Worm (Caenorhabditis elegans): ENCODE measurements around the gene glr-2.
A peak's percentile ranks its signal among the peaks of the same experiment; 100 is the strongest.

glr-2 gene

ce11 chrIII:7122860-7123259, 21.9 kb downstream of the glr-2 start, which contains the start of the genes B0280.9 and rpia-1:
B0280.9 (minus strand) TSS chrIII:7122895.
rpia-1 (plus strand) TSS chrIII:7123128.
- TF ChIP-seq nhr-11 (tag; optimal IDR thresholded peaks at IDR 0.05) (no peak), nhr-25 (tag; optimal IDR thresholded peaks at IDR 0.05) (no peak), lsy-2 (tag; optimal IDR thresholded peaks at IDR 0.05) (peak; percentile 81 to 95), egl-27 (tag; optimal IDR thresholded peaks at IDR 0.05) (no peak), blmp-1 (tag; optimal IDR thresholded peaks at IDR 0.05; ENCODE audit: insufficient read depth) (no peak), nhr-129 (tag; optimal IDR thresholded peaks at IDR 0.05) (peak; percentile 38), ceh-16 (tag; optimal IDR thresholded peaks at IDR 0.05) (no peak), nhr-23 (tag; optimal IDR thresholded peaks at IDR 0.05) (no peak), ceh-82 (tag; optimal IDR thresholded peaks at IDR 0.05) (no peak), nhr-12 (tag; optimal IDR thresholded peaks at IDR 0.05) (no peak), skn-1 (tag; optimal IDR thresholded peaks at IDR 0.05) (no peak), peb-1 (tag; optimal IDR thresholded peaks at IDR 0.05) (no peak), gmeb-1 (tag; optimal IDR thresholded peaks at IDR 0.05) (peak; percentile 26), elt-3 (tag; optimal IDR thresholded peaks at IDR 0.05) (no peak), unc-55 (GFP tag; optimal IDR thresholded peaks at IDR 0.05) (peak; percentile 60), crh-2 (tag; optimal IDR thresholded peaks at IDR 0.05) (peak; percentile 33), C34F6.9 (tag; optimal IDR thresholded peaks at IDR 0.05) (peak; percentile 50), nhr-21 (tag; optimal IDR thresholded peaks at IDR 0.05) (no peak), nhr-6 (tag; optimal IDR thresholded peaks at IDR 0.05) (no peak), lin-13 (GFP tag; optimal IDR thresholded peaks at IDR 0.05) (no peak), mbf-1 (tag; optimal IDR thresholded peaks at IDR 0.05) (no peak), sem-4 (tag; optimal IDR thresholded peaks at IDR 0.05) (no peak), ZK546.5 (tag; optimal IDR thresholded peaks at IDR 0.05) (no peak), fos-1 (tag; optimal IDR thresholded peaks at IDR 0.05) (no peak), unc-39 (tag; optimal IDR thresholded peaks at IDR 0.05) (no peak), zag-1 (tag; optimal IDR thresholded peaks at IDR 0.05) (no peak), lin-39 (tag; optimal IDR thresholded peaks at IDR 0.05) (no peak), dmd-4 (tag; optimal IDR thresholded peaks at IDR 0.05) (no peak), snpc-4 (tag; optimal IDR thresholded peaks at IDR 0.05) (no peak), mdl-1 (tag; optimal IDR thresholded peaks at IDR 0.05) (no peak), nhr-237 (tag; optimal IDR thresholded peaks at IDR 0.05) (no peak), ztf-1 (GFP tag; conservative IDR thresholded peaks at IDR 0.05) (no peak), sma-9 (GFP tag; optimal IDR thresholded peaks at IDR 0.05) (peak; percentile 45), sma-9 (tag; optimal IDR thresholded peaks at IDR 0.05) (no peak), mab-5 (tag; optimal IDR thresholded peaks at IDR 0.05) (no peak), nhr-77 (tag; optimal IDR thresholded peaks at IDR 0.05) (no peak), elt-1 (tag; optimal IDR thresholded peaks at IDR 0.05) (no peak), F13H6.1 (tag; optimal IDR thresholded peaks at IDR 0.05) (peak; percentile 7)

- peak in 1 of 2 experiments; percentile 28 for TF ChIP-seq lsy-2 (tag; optimal IDR thresholded peaks at IDR 0.05)
- peak; percentile 65 for TF ChIP-seq crh-2 (tag; optimal IDR thresholded peaks at IDR 0.05)
- TF ChIP-seq egl-27 (tag; optimal IDR thresholded peaks at IDR 0.05), result peak; percentile 76
- TF ChIP-seq sma-3 (GFP tag; optimal IDR thresholded peaks at IDR 0.05), result peak; percentile 57
- no peak for TF ChIP-seq elt-1 (tag; optimal IDR thresholded peaks at IDR 0.05)
- TF ChIP-seq fos-1 (tag; optimal IDR thresholded peaks at IDR 0.05), result peak; percentile 31
- TF ChIP-seq ceh-16 (tag; optimal IDR thresholded peaks at IDR 0.05), result no peak
- TF ChIP-seq gmeb-1 (tag; optimal IDR thresholded peaks at IDR 0.05), result peak; percentile 21
- no peak for TF ChIP-seq ztf-1 (GFP tag; conservative IDR thresholded peaks at IDR 0.05)
- peak; percentile 36 for TF ChIP-seq nhr-129 (tag; optimal IDR thresholded peaks at IDR 0.05)
- TF ChIP-seq sma-9 (GFP tag; optimal IDR thresholded peaks at IDR 0.05), result peak; percentile 89
- TF ChIP-seq sma-9 (tag; optimal IDR thresholded peaks at IDR 0.05), result no peak
- no peak for TF ChIP-seq ztf-4 (tag; optimal IDR thresholded peaks at IDR 0.05)
- TF ChIP-seq C34F6.9 (tag; optimal IDR thresholded peaks at IDR 0.05), result no peak
- no peak for TF ChIP-seq nhr-6 (tag; optimal IDR thresholded peaks at IDR 0.05)
- TF ChIP-seq Y55F3AM.14 (GFP tag; optimal IDR thresholded peaks at IDR 0.05), result no peak
- TF ChIP-seq sem-4 (tag; optimal IDR thresholded peaks at IDR 0.05), result no peak
- TF ChIP-seq nhr-21 (tag; optimal IDR thresholded peaks at IDR 0.05), result peak; percentile 32
- TF ChIP-seq nhr-25 (tag; optimal IDR thresholded peaks at IDR 0.05), result peak; percentile 58
- TF ChIP-seq peb-1 (tag; optimal IDR thresholded peaks at IDR 0.05), result no peak
Measured at ce11 chrIII:7120477-7120876, 24.3 kb downstream of the glr-2 start.

All from whole organism, L2 larva.